ENCODE assay signal across 1 fruit fly cellular context in the genomic region with DNA sequence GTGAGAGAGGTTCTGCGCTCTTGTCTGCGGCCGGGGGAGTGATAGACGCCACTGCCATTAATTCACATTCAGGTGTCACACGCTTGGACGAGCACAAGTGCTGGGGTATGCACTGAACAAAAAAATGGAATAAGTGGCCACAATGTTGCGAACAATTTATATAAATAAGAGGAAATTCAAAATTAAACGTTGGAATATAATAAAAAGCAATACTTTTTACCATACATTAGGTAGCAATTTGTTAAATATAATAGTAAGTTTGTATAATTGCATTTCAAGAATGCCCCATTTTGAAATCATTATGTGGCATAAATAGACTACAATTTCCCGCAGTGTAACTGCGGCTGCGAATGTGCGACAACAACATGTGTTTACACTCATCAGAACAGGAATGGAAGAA.
TF ChIP-seq lines count a peak whose summit lies in the region.

No protein-coding gene starts in this region.

TF ChIP-seq in whole organism, embryonic, 481 proteins besides CTCF, POLR2A, EP300 and RAD21 (continued from another document):
- TF ChIP-seq Antp (GFP tag; optimal IDR thresholded peaks at IDR 0.05; lab: Kevin White, UChicago) (no peak), dysf (GFP tag; IDR thresholded peaks at IDR 0.05; lab: Robert Waterston, UW) (0 out of 3 replicates have a peak, but pooled peaks have one; percentile 30), slp2 (GFP tag; optimal IDR thresholded peaks at IDR 0.05; lab: Kevin White, UChicago) (no peak), mld (GFP tag; IDR thresholded peaks at IDR 0.05; lab: Robert Waterston, UW; ENCODE audit: partially characterized antibody) (no peak), CG8089 (GFP tag; optimal IDR thresholded peaks at IDR 0.05; lab: Kevin White, UChicago) (no peak), Dek (tag; optimal IDR thresholded peaks at IDR 0.05; lab: Kevin White, UChicago) (no peak), CG11696 (GFP tag; IDR thresholded peaks at IDR 0.05; lab: Robert Waterston, UW) (no peak), CG5180 (GFP tag; optimal IDR thresholded peaks at IDR 0.05; lab: Kevin White, UChicago) (no peak), nmo (GFP tag; optimal IDR thresholded peaks at IDR 0.05; lab: Kevin White, UChicago) (peak; percentile 2), tin (GFP tag; optimal IDR thresholded peaks at IDR 0.05; lab: Kevin White, UChicago) (no peak), CG31224 (GFP tag; IDR thresholded peaks at IDR 0.05; lab: Robert Waterston, UW) (no peak), Hmr (GFP tag; optimal IDR thresholded peaks at IDR 0.05; lab: Kevin White, UChicago) (no peak), Oaz (GFP tag; IDR thresholded peaks at IDR 0.05; lab: Robert Waterston, UW) (no peak), CG18764 (GFP tag; optimal IDR thresholded peaks at IDR 0.05; lab: Kevin White, UChicago) (no peak), tio (GFP tag; optimal IDR thresholded peaks at IDR 0.05; lab: Kevin White, UChicago) (no peak), schlank (tag; optimal IDR thresholded peaks at IDR 0.05; lab: Kevin White, UChicago) (no peak), Xbp1 (GFP tag; optimal IDR thresholded peaks at IDR 0.05; lab: Kevin White, UChicago) (no peak), CG11504 (tag; optimal IDR thresholded peaks at IDR 0.05; lab: Kevin White, UChicago) (peak; percentile 45), CG1603 (tag; optimal IDR thresholded peaks at IDR 0.05; lab: Kevin White, UChicago) (no peak), Dip2 (GFP tag; IDR thresholded peaks at IDR 0.05; lab: Robert Waterston, UW) (no peak), gem (tag; optimal IDR thresholded peaks at IDR 0.05; lab: Kevin White, UChicago) (peak; percentile 23), ara (GFP tag; IDR thresholded peaks at IDR 0.05; lab: Robert Waterston, UW) (no peak), CG2129 (GFP tag; IDR thresholded peaks at IDR 0.05; lab: Robert Waterston, UW; ENCODE audit: partially characterized antibody) (no peak), insv (GFP tag; optimal IDR thresholded peaks at IDR 0.05; lab: Kevin White, UChicago) (no peak), cg (GFP tag; optimal IDR thresholded peaks at IDR 0.05; lab: Kevin White, UChicago) (no peak), Ptx1 (GFP tag; IDR thresholded peaks at IDR 0.05; lab: Robert Waterston, UW) (0 out of 2 replicates have a peak, but pooled peaks have one; percentile 10), lab (GFP tag; optimal IDR thresholded peaks at IDR 0.05; lab: Kevin White, UChicago) (peak; percentile 34), wek (GFP tag; optimal IDR thresholded peaks at IDR 0.05; lab: Kevin White, UChicago) (no peak), pfk (GFP tag; optimal IDR thresholded peaks at IDR 0.05; lab: Kevin White, UChicago) (no peak), Opbp (GFP tag; IDR thresholded peaks at IDR 0.05; lab: Robert Waterston, UW; ENCODE audit: partially characterized antibody) (no peak), tgo (GFP tag; IDR thresholded peaks at IDR 0.05; lab: Robert Waterston, UW) (no peak), CG4730 (GFP tag; IDR thresholded peaks at IDR 0.05; lab: Robert Waterston, UW) (no peak), salm (tag; optimal IDR thresholded peaks at IDR 0.05; lab: Kevin White, UChicago) (no peak), CG18599 (GFP tag; optimal IDR thresholded peaks at IDR 0.05; lab: Kevin White, UChicago) (peak; percentile 32)
